Worm (Caenorhabditis elegans): ENCODE data around the gene zipt-9.

zipt-9 gene

ce11 chrV:13690276-13690675 lies 24.8 kb downstream of the zipt-9 start:
- TF ChIP-seq gmeb-1 (tag; optimal IDR thresholded peaks at IDR 0.05) (no peak), nhr-11 (tag; optimal IDR thresholded peaks at IDR 0.05) (no peak), nhr-12 (tag; optimal IDR thresholded peaks at IDR 0.05) (no peak), aly-2 (tag; optimal IDR thresholded peaks at IDR 0.05) (no peak), F13H6.1 (tag; optimal IDR thresholded peaks at IDR 0.05) (no peak)

- no peak for TF ChIP-seq ceh-16 (tag; optimal IDR thresholded peaks at IDR 0.05)
- TF ChIP-seq mbf-1 (tag; optimal IDR thresholded peaks at IDR 0.05): no peak
- TF ChIP-seq Y55F3AM.14 (GFP tag; optimal IDR thresholded peaks at IDR 0.05): no peak
- no peak for TF ChIP-seq F13H6.1 (tag; optimal IDR thresholded peaks at IDR 0.05)
- no peak for TF ChIP-seq skn-1 (tag; optimal IDR thresholded peaks at IDR 0.05)
- no peak for TF ChIP-seq nhr-25 (tag; optimal IDR thresholded peaks at IDR 0.05)
- TF ChIP-seq blmp-1 (tag; optimal IDR thresholded peaks at IDR 0.05; ENCODE audit: insufficient read depth): no peak
- no peak for TF ChIP-seq nhr-23 (tag; optimal IDR thresholded peaks at IDR 0.05)
- TF ChIP-seq ztf-1 (GFP tag; conservative IDR thresholded peaks at IDR 0.05): no peak
- TF ChIP-seq nhr-21 (tag; optimal IDR thresholded peaks at IDR 0.05): no peak
- no peak for TF ChIP-seq fos-1 (tag; optimal IDR thresholded peaks at IDR 0.05)
- TF ChIP-seq ama-1 (optimal IDR thresholded peaks at IDR 0.05): no peak
- no peak for TF ChIP-seq sma-9 (GFP tag; optimal IDR thresholded peaks at IDR 0.05)
- TF ChIP-seq sma-9 (tag; optimal IDR thresholded peaks at IDR 0.05): no peak
- TF ChIP-seq ztf-4 (tag; optimal IDR thresholded peaks at IDR 0.05): no peak
- no peak for TF ChIP-seq elt-1 (tag; optimal IDR thresholded peaks at IDR 0.05)
- no peak for TF ChIP-seq aly-2 (tag; optimal IDR thresholded peaks at IDR 0.05)
Observed at ce11 chrV:13689592-13689991, 25.5 kb downstream of the zipt-9 start, which contains the start of gene T01D3.1. Gene T01D3.1, plus strand, starts transcription at chrV:13689892.

- TF ChIP-seq sma-3 (GFP tag; optimal IDR thresholded peaks at IDR 0.05): no peak
Observed at ce11 chrV:13687504-13687903, 27.6 kb downstream of the zipt-9 start.

- no peak for TF ChIP-seq elt-1 (tag; optimal IDR thresholded peaks at IDR 0.05)
- no peak for TF ChIP-seq nhr-77 (tag; optimal IDR thresholded peaks at IDR 0.05)
- TF ChIP-seq C34F6.9 (tag; optimal IDR thresholded peaks at IDR 0.05): peak; percentile 11
- TF ChIP-seq ztf-4 (tag; optimal IDR thresholded peaks at IDR 0.05): no peak
- no peak for TF ChIP-seq F13H6.1 (tag; optimal IDR thresholded peaks at IDR 0.05)
- TF ChIP-seq aly-2 (tag; optimal IDR thresholded peaks at IDR 0.05): no peak
- TF ChIP-seq sma-9 (GFP tag; optimal IDR thresholded peaks at IDR 0.05): no peak
- no peak for TF ChIP-seq sma-9 (tag; optimal IDR thresholded peaks at IDR 0.05)
- TF ChIP-seq mbf-1 (tag; optimal IDR thresholded peaks at IDR 0.05): no peak
- TF ChIP-seq lin-39 (tag; optimal IDR thresholded peaks at IDR 0.05): no peak
Observed at ce11 chrV:13686513-13686912, 28.6 kb downstream of the zipt-9 start.

ce11 chrV:13681445-13681844 lies 33.6 kb downstream of the zipt-9 start:
- TF ChIP-seq ztf-1 (GFP tag; conservative IDR thresholded peaks at IDR 0.05) (no peak), fos-1 (tag; optimal IDR thresholded peaks at IDR 0.05) (no peak), nhr-23 (tag; optimal IDR thresholded peaks at IDR 0.05) (no peak), crh-2 (tag; optimal IDR thresholded peaks at IDR 0.05) (no peak), unc-62 (GFP tag; optimal IDR thresholded peaks at IDR 0.05) (no peak), elt-1 (tag; optimal IDR thresholded peaks at IDR 0.05) (no peak), ceh-82 (tag; optimal IDR thresholded peaks at IDR 0.05) (no peak), Y55F3AM.14 (GFP tag; optimal IDR thresholded peaks at IDR 0.05) (no peak)

DNA sequence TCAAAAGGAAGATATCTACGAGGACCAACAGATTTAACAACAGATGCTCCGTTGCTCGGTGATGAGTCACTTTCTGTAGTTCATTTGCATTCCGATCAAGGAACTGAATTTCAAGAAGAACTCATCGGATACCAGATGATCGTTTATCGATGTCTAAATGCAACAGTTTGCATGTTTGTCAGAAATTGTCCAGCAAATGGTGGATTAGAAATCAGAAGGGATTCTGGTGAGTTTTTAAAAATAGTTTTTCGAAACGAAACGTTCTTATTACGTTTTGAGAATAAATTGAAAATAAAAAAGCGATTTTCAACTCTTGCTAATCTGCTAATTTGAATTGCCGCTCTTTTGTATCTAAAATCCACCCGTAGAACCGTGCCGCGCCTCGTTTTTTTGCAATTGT lies 35.2 kb downstream of the zipt-9 start:
- no peak for TF ChIP-seq sma-9 (GFP tag; optimal IDR thresholded peaks at IDR 0.05)
- TF ChIP-seq sma-9 (tag; optimal IDR thresholded peaks at IDR 0.05): no peak
- no peak for TF ChIP-seq aly-2 (tag; optimal IDR thresholded peaks at IDR 0.05)
- no peak for TF ChIP-seq skn-1 (tag; optimal IDR thresholded peaks at IDR 0.05)
- no peak for TF ChIP-seq nhr-237 (tag; optimal IDR thresholded peaks at IDR 0.05)
- no peak for TF ChIP-seq mbf-1 (tag; optimal IDR thresholded peaks at IDR 0.05)
- no peak for TF ChIP-seq nhr-129 (tag; optimal IDR thresholded peaks at IDR 0.05)
- no peak for TF ChIP-seq zag-1 (tag; optimal IDR thresholded peaks at IDR 0.05)
- TF ChIP-seq sma-3 (GFP tag; optimal IDR thresholded peaks at IDR 0.05): no peak
- TF ChIP-seq elt-1 (tag; optimal IDR thresholded peaks at IDR 0.05): no peak
- no peak for TF ChIP-seq lin-39 (tag; optimal IDR thresholded peaks at IDR 0.05)
- TF ChIP-seq nhr-12 (tag; optimal IDR thresholded peaks at IDR 0.05): no peak
- no peak for TF ChIP-seq mdl-1 (tag; optimal IDR thresholded peaks at IDR 0.05)
